Worm (Caenorhabditis elegans) whole organism, L4/young adult: ENCODE data around the gene unc-17.

ENCODE experiments used
- W03F9.2 ChIP-seq: fragments of 150-350 bp; optimal IDR thresholded peaks from 2 replicates; lab custom pipeline; 2014; ENCODE audit warnings: missing biosample characterization, missing genetic modification characterization
- him-1 ChIP-seq: sonication (generic microtip); optimal IDR thresholded peaks from 2 replicates; lab custom pipeline; 2016; ENCODE audit warnings: missing genotype, missing genetic modification reagents, missing genetic modification characterization, missing compliant biosample characterization

- TF ChIP-seq him-1 (tag; lab: Kevin White, UChicago): no peak
- no peak for TF ChIP-seq W03F9.2
Measured at ce11 chrIV:3579477-3579975, 45.0 kb downstream of the unc-17 start, which contains the start of gene Y37E11B.1.
